Fruit fly (Drosophila melanogaster): ENCODE data around the gene C3G.
A peak's percentile ranks its signal among the peaks of the same experiment; 100 is the strongest.

Gene C3G

dm6 chrX:6779609-6780139, 23.7 kb downstream of the C3G start, which contains the start of gene shf:
shf (minus strand) TSS chrX:6779659.
- TF ChIP-seq row (GFP tag; IDR thresholded peaks at IDR 0.05), result peak; percentile 63
- peak; percentile 90 for TF ChIP-seq Sry-β (GFP tag; optimal IDR thresholded peaks at IDR 0.05)
- TF ChIP-seq CG30403 (GFP tag; optimal IDR thresholded peaks at IDR 0.05), result peak; percentile 25
- no peak for TF ChIP-seq luna (GFP tag; optimal IDR thresholded peaks at IDR 0.05)
- peak; percentile 43 to 54 for TF ChIP-seq Trl (optimal IDR thresholded peaks at IDR 0.05)
- no peak for TF ChIP-seq Trl (GFP tag; optimal IDR thresholded peaks at IDR 0.05)
- no peak for TF ChIP-seq E2f1 (GFP tag; IDR thresholded peaks at IDR 0.05)
- TF ChIP-seq Ets65A (GFP tag), result peak; percentile 64
- TF ChIP-seq unpg (GFP tag; optimal IDR thresholded peaks at IDR 0.05), result no peak
- TF ChIP-seq tgo (GFP tag; IDR thresholded peaks at IDR 0.05), result no peak
- TF ChIP-seq Antp (GFP tag; optimal IDR thresholded peaks at IDR 0.05), result no peak
- TF ChIP-seq Mad (GFP tag; optimal IDR thresholded peaks at IDR 0.05), result no peak
- TF ChIP-seq chinmo (GFP tag; IDR thresholded peaks at IDR 0.05; ENCODE audit: partially characterized antibody), result 0 out of 4 replicates have a peak, but pooled peaks have one; percentile 29
- TF ChIP-seq vvl (GFP tag; IDR thresholded peaks at IDR 0.05), result 0 out of 2 replicates have a peak, but pooled peaks have one; percentile 20
- peak; percentile 49 for TF ChIP-seq sens (GFP tag)
- no peak for TF ChIP-seq CG1602 (GFP tag; optimal IDR thresholded peaks at IDR 0.05)
- peak; percentile 15 for TF ChIP-seq Med (GFP tag)
- peak; percentile 34; the same call in 1 of the 3 replicates for TF ChIP-seq so (GFP tag; IDR thresholded peaks at IDR 0.05)
- 0 out of 3 replicates have a peak, but pooled peaks have one; percentile 4 for TF ChIP-seq zfh1 (GFP tag; IDR thresholded peaks at IDR 0.05)
- no peak for TF ChIP-seq CG17385 (GFP tag; optimal IDR thresholded peaks at IDR 0.05)
- TF ChIP-seq CG32532 (GFP tag; IDR thresholded peaks at IDR 0.05), result no peak
- TF ChIP-seq CG5180 (GFP tag; optimal IDR thresholded peaks at IDR 0.05), result peak; percentile 98
- no peak for TF ChIP-seq Lim3 (GFP tag; IDR thresholded peaks at IDR 0.05)
- no peak for TF ChIP-seq da (GFP tag; optimal IDR thresholded peaks at IDR 0.05)
- TF ChIP-seq CG12744 (GFP tag; optimal IDR thresholded peaks at IDR 0.05), result no peak

dm6 chrX:6778780-6779179, 24.6 kb downstream of the C3G start:
- no peak for TF ChIP-seq HLH3B (GFP tag; IDR thresholded peaks at IDR 0.05)
- TF ChIP-seq CG10274 (GFP tag; optimal IDR thresholded peaks at IDR 0.05), result peak; percentile 63

DNA sequence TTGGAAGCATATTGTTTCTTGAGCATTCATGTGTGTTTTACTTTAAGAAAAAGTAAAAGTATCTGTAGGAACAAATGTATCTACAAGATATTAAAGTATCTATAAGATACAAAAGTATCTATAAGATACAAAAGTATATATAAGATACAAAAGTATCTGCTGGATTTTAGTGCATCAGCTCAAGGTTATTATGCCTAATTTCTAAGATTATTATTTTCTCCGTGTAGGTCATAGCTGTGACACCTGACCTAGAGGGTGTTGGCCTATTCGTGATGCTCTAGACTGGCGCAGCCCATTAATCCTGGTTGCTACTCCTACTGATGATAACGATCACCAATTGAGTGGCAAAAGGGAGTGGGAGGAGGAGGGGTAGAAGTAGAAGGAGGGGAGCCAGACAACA, 25.3 kb downstream of the C3G start:
- TF ChIP-seq CG3407 (GFP tag; optimal IDR thresholded peaks at IDR 0.05), result no peak
- peak; percentile 3 for TF ChIP-seq dmrt11E (tag; optimal IDR thresholded peaks at IDR 0.05)
- TF ChIP-seq bsh (GFP tag; optimal IDR thresholded peaks at IDR 0.05), result peak in 1 of 2 experiments; percentile 33
- TF ChIP-seq pan (optimal IDR thresholded peaks at IDR 0.05), result peak in 1 of 2 experiments; percentile 18
- TF ChIP-seq pan (GFP tag; optimal IDR thresholded peaks at IDR 0.05 in 1 of 2, IDR thresholded peaks at IDR 0.05 in 1 of 2), result no peak

DNA sequence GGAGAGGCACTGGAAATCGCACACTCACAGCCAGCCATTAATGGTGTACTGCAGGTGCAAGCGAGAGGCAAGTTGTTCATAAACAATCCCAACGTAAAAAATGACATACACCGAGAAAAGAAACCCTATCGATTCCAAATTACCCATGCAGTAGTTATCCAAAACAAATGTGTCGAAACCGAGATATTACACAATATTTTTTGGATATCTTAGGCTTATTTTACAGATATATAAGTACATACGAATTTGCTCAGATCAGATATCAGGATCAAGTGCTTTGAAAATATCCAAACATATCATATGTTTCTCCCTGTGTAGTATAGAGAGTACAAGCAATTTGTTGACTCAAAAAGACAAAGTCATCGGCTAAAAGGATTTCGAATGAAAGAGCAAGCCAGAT, 26.0 kb downstream of the C3G start:
- TF ChIP-seq pros (GFP tag; optimal IDR thresholded peaks at IDR 0.05), result no peak
- TF ChIP-seq nom (GFP tag; optimal IDR thresholded peaks at IDR 0.05), result peak; percentile 70
- no peak for TF ChIP-seq tup (GFP tag; optimal IDR thresholded peaks at IDR 0.05)
- no peak for TF ChIP-seq ttk (GFP tag; IDR thresholded peaks at IDR 0.05)
- no peak for TF ChIP-seq usp (GFP tag; optimal IDR thresholded peaks at IDR 0.05)
- TF ChIP-seq phol (tag; optimal IDR thresholded peaks at IDR 0.05), result peak; percentile 42
- no peak for TF ChIP-seq CG6854 (GFP tag; optimal IDR thresholded peaks at IDR 0.05)
- TF ChIP-seq nmo (GFP tag; optimal IDR thresholded peaks at IDR 0.05), result peak; percentile 4
- no peak for TF ChIP-seq luna (GFP tag; optimal IDR thresholded peaks at IDR 0.05)
- no peak for TF ChIP-seq CG14667 (GFP tag; IDR thresholded peaks at IDR 0.05)
- no peak for TF ChIP-seq Lim3 (GFP tag; IDR thresholded peaks at IDR 0.05)
- TF ChIP-seq grau (tag; optimal IDR thresholded peaks at IDR 0.05), result no peak
- TF ChIP-seq knrl (GFP tag; IDR thresholded peaks at IDR 0.05; ENCODE audit: partially characterized antibody), result no peak
- TF ChIP-seq ATbp (GFP tag; optimal IDR thresholded peaks at IDR 0.05), result no peak
- TF ChIP-seq eyg (GFP tag; optimal IDR thresholded peaks at IDR 0.05), result no peak
- TF ChIP-seq bbx (GFP tag; IDR thresholded peaks at IDR 0.05; ENCODE audit: partially characterized antibody), result no peak
- no peak for TF ChIP-seq CG18619 (GFP tag; optimal IDR thresholded peaks at IDR 0.05)
- no peak for TF ChIP-seq Ssrp (tag; optimal IDR thresholded peaks at IDR 0.05)

All from whole organism, embryonic.